Fruit fly (Drosophila melanogaster) whole organism, adult: ENCODE data around the gene SdhBL.

ENCODE experiments used
- CG11617 ChIP-seq: fragments of 200-800 bp; sonication (Bioruptor generic); optimal IDR thresholded peaks from 2 replicates; lab custom pipeline; 2017; ENCODE audit warnings: mild to moderate bottlenecking, missing biosample characterization, missing genetic modification reagents, missing genetic modification characterization
- CG12768 ChIP-seq: fragments of 200-800 bp; sonication (Bioruptor generic); optimal IDR thresholded peaks from 2 replicates; lab custom pipeline; 2017; ENCODE audit warnings: missing biosample characterization, missing genetic modification characterization, mild to moderate bottlenecking, moderate library complexity, missing genetic modification reagents
- CG33017 ChIP-seq: fragments of 200-800 bp; sonication (Bioruptor generic); optimal IDR thresholded peaks from 2 replicates; lab custom pipeline; 2018; ENCODE audit warnings: missing biosample characterization, mild to moderate bottlenecking, missing genetic modification characterization, moderate library complexity
- CG5204 ChIP-seq: fragments of 200-800 bp; sonication (Bioruptor generic); optimal IDR thresholded peaks from 2 replicates; lab custom pipeline; 2016; ENCODE audit warnings: missing biosample characterization, missing genetic modification characterization
- CG7045 ChIP-seq: fragments of 200-800 bp; sonication (Bioruptor generic); optimal IDR thresholded peaks from 2 replicates; lab custom pipeline; 2017; ENCODE audit warnings: missing biosample characterization, mild to moderate bottlenecking, missing genetic modification characterization
- Clk ChIP-seq: fragments of 200-800 bp; sonication (Bioruptor generic); optimal IDR thresholded peaks from 2 replicates; lab custom pipeline; 2017; ENCODE audit warnings: missing biosample characterization, missing genetic modification characterization
- Crg-1 ChIP-seq: fragments of 200-800 bp; sonication (Bioruptor generic); optimal IDR thresholded peaks from 2 replicates; lab custom pipeline; 2016; ENCODE audit warnings: missing biosample characterization, missing genetic modification characterization
- Hr96 ChIP-seq: fragments of 200-800 bp; sonication (Bioruptor generic); optimal IDR thresholded peaks from 2 replicates; lab custom pipeline; 2016; ENCODE audit warnings: missing biosample characterization, missing genetic modification characterization
- cnc ChIP-seq, 2 experiments: fragments of >200 bp; optimal IDR thresholded peaks; 2 replicates each; lab custom pipeline; 2017
- toe ChIP-seq: fragments of 200-800 bp; sonication (Bioruptor generic); optimal IDR thresholded peaks from 2 replicates; lab custom pipeline; 2016; ENCODE audit warnings: missing biosample characterization, missing genetic modification characterization

DNA sequence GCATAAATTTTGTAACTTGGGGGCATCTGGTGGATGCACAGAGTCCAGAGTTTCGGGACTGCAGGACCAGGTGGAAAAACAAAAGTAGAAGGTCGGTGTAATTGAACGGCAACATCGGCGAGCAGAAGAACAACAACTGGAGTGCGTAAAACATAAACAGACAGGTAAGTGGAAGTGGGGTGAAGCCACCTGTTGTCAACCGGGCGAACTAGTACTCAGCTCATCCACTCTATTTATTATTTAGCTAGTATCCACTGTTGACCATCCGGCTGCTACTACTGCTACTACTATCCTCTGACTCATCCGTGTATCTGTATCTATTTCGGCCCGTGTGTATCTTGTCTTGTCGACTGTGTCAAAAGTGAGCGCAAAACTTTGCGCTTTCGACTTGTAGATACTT, 42.4 kb downstream of the SdhBL start:
- TF ChIP-seq toe (GFP tag; lab: Kevin White, UChicago): no peak
- TF ChIP-seq Hr96: no peak
- no peak for TF ChIP-seq CG5204 (GFP tag; lab: Kevin White, UChicago)
- TF ChIP-seq cnc (optimal IDR thresholded peaks at IDR 0.05; lab: Kevin White, UChicago): no peak
- TF ChIP-seq CG12768 (GFP tag; lab: Kevin White, UChicago): no peak
- no peak for TF ChIP-seq CG33017 (tag; lab: Kevin White, UChicago)
- TF ChIP-seq Crg-1 (GFP tag; lab: Kevin White, UChicago): no peak
- TF ChIP-seq CG7045 (GFP tag; lab: Kevin White, UChicago): no peak
- no peak for TF ChIP-seq CG11617 (GFP tag; lab: Kevin White, UChicago)
- no peak for TF ChIP-seq Clk (GFP tag; lab: Kevin White, UChicago)
